Fruit fly (Drosophila melanogaster): ENCODE results near the gene CG18662.

Gene CG18662

dm6 chr2L:8980359-8980758 lies at the start of gene CG18662:
Gene CG18662, plus strand, starts transcription at chr2L:8980659.
- TF ChIP-seq noc (tag; optimal IDR thresholded peaks at IDR 0.05): no peak

dm6 chr2L:8931176-8931575 lies 49.3 kb upstream of the CG18662 start:
- TF ChIP-seq noc (tag; optimal IDR thresholded peaks at IDR 0.05): no peak

dm6 chr2L:8933710-8934242 lies 46.7 kb upstream of the CG18662 start, which contains the start of gene Tsp29Fa:
Gene Tsp29Fa, plus strand, starts transcription at chr2L:8933962.
- TF ChIP-seq noc (tag; optimal IDR thresholded peaks at IDR 0.05): no peak

dm6 chr2L:8937003-8937402 lies 43.5 kb upstream of the CG18662 start, which contains the start of gene Tsp29Fb:
Gene Tsp29Fb, plus strand, starts transcription at chr2L:8937390.
- peak; percentile 93 for TF ChIP-seq noc (tag; optimal IDR thresholded peaks at IDR 0.05)

- no peak for TF ChIP-seq noc (tag; optimal IDR thresholded peaks at IDR 0.05)
Measured at dm6 chr2L:8937837-8938413, 42.5 kb upstream of the CG18662 start.

dm6 chr2L:8940680-8941079 lies 39.8 kb upstream of the CG18662 start:
- TF ChIP-seq noc (tag; optimal IDR thresholded peaks at IDR 0.05): peak; percentile 8

- TF ChIP-seq noc (tag; optimal IDR thresholded peaks at IDR 0.05): peak; percentile 72
Measured at dm6 chr2L:8941736-8942337, 38.6 kb upstream of the CG18662 start, which contains the start of gene Argl. Gene Argl, minus strand, starts transcription at chr2L:8942105.

dm6 chr2L:8943110-8943509 lies 37.3 kb upstream of the CG18662 start, which contains the start of gene CG9515:
Gene CG9515, minus strand, starts transcription at chr2L:8943257.
- TF ChIP-seq noc (tag; optimal IDR thresholded peaks at IDR 0.05): no peak

- peak; percentile 8 for TF ChIP-seq noc (tag; optimal IDR thresholded peaks at IDR 0.05)
Measured at dm6 chr2L:8946718-8947316, 33.6 kb upstream of the CG18662 start, which contains the start of gene CG46397. Gene CG46397, plus strand, starts transcription at chr2L:8947266.

- TF ChIP-seq noc (tag; optimal IDR thresholded peaks at IDR 0.05): peak; percentile 11
Measured at dm6 chr2L:8947989-8948388, 32.5 kb upstream of the CG18662 start.

- peak; percentile 29 for TF ChIP-seq noc (tag; optimal IDR thresholded peaks at IDR 0.05)
Measured at dm6 chr2L:8948650-8949049, 31.8 kb upstream of the CG18662 start.

- no peak for TF ChIP-seq noc (tag; optimal IDR thresholded peaks at IDR 0.05)
Measured at dm6 chr2L:8949919-8950722, 30.3 kb upstream of the CG18662 start.

- peak; percentile 99 for TF ChIP-seq noc (tag; optimal IDR thresholded peaks at IDR 0.05)
Measured at dm6 chr2L:8951184-8951934, 29.1 kb upstream of the CG18662 start, which contains the start of gene C1GalTA. Gene C1GalTA, minus strand, starts transcription at chr2L:8951216.

dm6 chr2L:8952194-8953037 lies 28.0 kb upstream of the CG18662 start:
- TF ChIP-seq noc (tag; optimal IDR thresholded peaks at IDR 0.05): peak; percentile 87

Measured in whole organism, larva.